Fruit fly (Drosophila melanogaster) whole organism, pupa: ENCODE data around the gene CG11929.

Source experiments
- CG32121 ChIP-seq: fragments of 200-800 bp; sonication (Bioruptor generic); IDR thresholded peaks from 2 replicates; pipeline ENCODE4 v1.3.6; 2022; ENCODE audit warnings: missing biosample characterization, missing genetic modification characterization
- D1 ChIP-seq: fragments of 200-800 bp; sonication (Bioruptor generic); optimal IDR thresholded peaks from 2 replicates; lab custom pipeline; 2018; ENCODE audit warnings: missing biosample characterization, mild to moderate bottlenecking, missing genetic modification characterization, moderate library complexity

DNA sequence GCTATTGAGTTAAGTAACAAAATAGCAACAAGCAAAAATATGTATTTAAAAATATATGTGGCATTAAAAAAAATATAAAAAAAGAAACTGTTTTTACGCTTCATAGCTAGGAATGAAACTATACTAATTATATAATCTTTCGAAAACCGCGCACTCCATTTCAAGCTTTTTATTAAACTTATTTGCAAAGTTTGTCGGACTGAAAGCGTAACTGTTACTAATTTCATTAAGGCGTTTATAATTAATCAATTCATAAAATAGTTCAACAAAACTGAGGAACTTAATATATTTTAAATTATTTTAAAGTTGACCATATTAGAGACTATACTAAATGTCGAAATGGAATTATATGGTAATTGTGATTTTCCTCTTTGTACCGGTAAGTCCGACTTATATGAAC is 39.8 kb upstream of the CG11929 start, which contains the start of gene CG15635:
- no peak for TF ChIP-seq D1
- no peak for TF ChIP-seq CG32121 (GFP tag; lab: Robert Waterston, UW)
